Worm (Caenorhabditis elegans) whole organism, L4 larva: Measurements from ENCODE around the gene C49F5.13.

Experiments
- D1046.2 ChIP-seq: fragments of 200-800 bp; sonication (Bioruptor generic); IDR thresholded peaks from 2 replicates; pipeline ENCODE4 v1.3.6; 2022; ENCODE audit warnings: missing genetic modification characterization, missing compliant biosample characterization
- F26F4.8 ChIP-seq: fragments of 200-800 bp; sonication (Bioruptor generic); conservative IDR thresholded peaks from 2 replicates; pipeline ENCODE4 v1.3.6; 2022; ENCODE audit warnings: missing genetic modification characterization, missing compliant biosample characterization
- F37D6.2 ChIP-seq: sonication (generic microtip); optimal IDR thresholded peaks from 2 replicates; lab custom pipeline; 2016; ENCODE audit warnings: mild to moderate bottlenecking, missing genetic modification characterization, missing compliant biosample characterization
- Y48G9A.11 ChIP-seq: fragments of 200-800 bp; sonication (Bioruptor generic); IDR thresholded peaks from 2 replicates; pipeline ENCODE4 v1.3.6; 2022; ENCODE audit warnings: missing genetic modification reagents, missing genetic modification characterization, missing compliant biosample characterization
- aha-1 ChIP-seq: fragments of 150-350 bp; peaks from one replicate; lab custom pipeline; 2014; ENCODE audit warnings: missing biosample characterization, missing genetic modification characterization
- arid-1 ChIP-seq: fragments of 200-800 bp; sonication (Bioruptor generic); conservative IDR thresholded peaks from 2 replicates; pipeline ENCODE4 v1.3.6; 2022; ENCODE audit warnings: missing genetic modification reagents, missing genetic modification characterization, missing compliant biosample characterization
- ceh-44 ChIP-seq: fragments of 200-800 bp; sonication (Bioruptor generic); IDR thresholded peaks from 2 replicates; pipeline ENCODE4 v1.3.6; 2022; ENCODE audit warnings: missing genetic modification reagents, missing genetic modification characterization, missing compliant biosample characterization
- ctbp-1 ChIP-seq: fragments of 200-800 bp; sonication (Bioruptor generic); IDR thresholded peaks from 2 replicates; pipeline ENCODE4 v1.3.6; 2022; ENCODE audit warnings: missing genetic modification reagents, missing genetic modification characterization, missing compliant biosample characterization
- daf-16 ChIP-seq, 3 experiments: sonication (generic microtip); optimal IDR thresholded peaks; 2 replicates each; lab custom pipeline; 2016 to 2017; ENCODE audit warnings: missing genetic modification characterization in 3 of 3, missing genetic modification reagents in 3 of 3, mild to moderate bottlenecking in 2 of 3, missing compliant biosample characterization in 2 of 3, missing biosample characterization in 1 of 3, moderate library complexity in 1 of 3
- dmd-8 ChIP-seq: fragments of 200-800 bp; sonication (Bioruptor generic); IDR thresholded peaks from 2 replicates; pipeline ENCODE4 v1.3.6; 2022; ENCODE audit warnings: missing genetic modification characterization, missing compliant biosample characterization
- dpl-1 ChIP-seq: fragments of 150-350 bp; optimal IDR thresholded peaks from 2 replicates; lab custom pipeline; 2014; ENCODE audit warnings: missing biosample characterization, missing genetic modification reagents, missing genetic modification characterization
- dve-1 ChIP-seq: sonication (generic microtip); optimal IDR thresholded peaks from 2 replicates; lab custom pipeline; 2017; ENCODE audit warnings: antibody characterized with exemption, mild to moderate bottlenecking, missing genetic modification characterization, missing compliant biosample characterization; ENCODE audit not compliant: insufficient read depth
- egl-27 ChIP-seq: sonication (generic microtip); optimal IDR thresholded peaks from 3 replicates; lab custom pipeline; 2017; ENCODE audit warnings: missing biosample characterization, missing genetic modification reagents, missing genetic modification characterization
- egl-43 ChIP-seq: fragments of 200-800 bp; sonication (Bioruptor generic); IDR thresholded peaks from 2 replicates; pipeline ENCODE4 v1.3.6; 2022; ENCODE audit warnings: missing genetic modification reagents, missing genetic modification characterization, missing compliant biosample characterization
- fkh-10 ChIP-seq: fragments of 150-350 bp; optimal IDR thresholded peaks from 2 replicates; lab custom pipeline; 2014; ENCODE audit warnings: missing biosample characterization, missing genetic modification reagents, missing genetic modification characterization
- fos-1 ChIP-seq: fragments of 150-350 bp; optimal IDR thresholded peaks from 2 replicates; lab custom pipeline; 2014; ENCODE audit warnings: missing biosample characterization, missing genetic modification characterization
- hif-1 ChIP-seq, 2 experiments: sonication (generic microtip); optimal IDR thresholded peaks; 2 replicates each; lab custom pipeline; 2016 to 2017; ENCODE audit warnings: missing compliant biosample characterization in 2 of 2, missing genetic modification characterization in 2 of 2, missing genetic modification reagents in 2 of 2, missing genotype in 2 of 2, mild to moderate bottlenecking in 1 of 2
- hlh-30 ChIP-seq: sonication (generic microtip); optimal IDR thresholded peaks from 2 replicates; lab custom pipeline; 2017; ENCODE audit warnings: antibody characterized with exemption, mild to moderate bottlenecking, missing genetic modification characterization, missing compliant biosample characterization; ENCODE audit not compliant: insufficient read depth
- hmg-1.1 ChIP-seq: fragments of 200-800 bp; sonication (Bioruptor generic); IDR thresholded peaks from 2 replicates; pipeline ENCODE4 v1.3.6; 2022; ENCODE audit warnings: missing genetic modification reagents, missing genetic modification characterization, missing compliant biosample characterization
- lin-29 ChIP-seq: fragments of 200-800 bp; sonication (Bioruptor generic); IDR thresholded peaks from 2 replicates; pipeline ENCODE4 v1.3.6; 2022; ENCODE audit warnings: missing genetic modification reagents, missing genetic modification characterization, missing compliant biosample characterization
- lin-38 ChIP-seq: fragments of 200-800 bp; sonication (Bioruptor generic); IDR thresholded peaks from 2 replicates; pipeline ENCODE4 v1.3.6; 2022; ENCODE audit warnings: missing genetic modification reagents, missing genetic modification characterization, missing compliant biosample characterization
- lsy-2 ChIP-seq, 2 experiments: fragments of 150-350 bp in 1 of 2; sonication (generic microtip) in 1 of 2; optimal IDR thresholded peaks; 2 replicates each; lab custom pipeline; 2014 to 2017; ENCODE audit warnings: missing biosample characterization in 2 of 2, missing genetic modification characterization in 2 of 2
- mdt-29 ChIP-seq: fragments of 200-800 bp; sonication (Bioruptor generic); IDR thresholded peaks from 2 replicates; pipeline ENCODE4 v1.3.6; 2022; ENCODE audit warnings: missing genetic modification reagents, missing genetic modification characterization, missing compliant biosample characterization
- mxl-3 ChIP-seq: fragments of 200-800 bp; sonication (Bioruptor generic); optimal IDR thresholded peaks from 2 replicates; lab custom pipeline; 2018; ENCODE audit warnings: mild to moderate bottlenecking, missing genetic modification characterization, missing compliant biosample characterization
- nhr-237 ChIP-seq: sonication (generic microtip); optimal IDR thresholded peaks from 2 replicates; lab custom pipeline; 2017; ENCODE audit warnings: missing biosample characterization, missing genetic modification characterization
- nhr-41 ChIP-seq: fragments of 200-800 bp; sonication (Bioruptor generic); IDR thresholded peaks from 2 replicates; pipeline ENCODE4 v1.3.6; 2022; ENCODE audit warnings: missing genetic modification reagents, missing genetic modification characterization, missing compliant biosample characterization
- nhr-42 ChIP-seq: fragments of 200-800 bp; sonication (Bioruptor generic); IDR thresholded peaks from 2 replicates; pipeline ENCODE4 v1.3.6; 2022; ENCODE audit warnings: missing genetic modification characterization, missing compliant biosample characterization
- nhr-6 ChIP-seq: fragments of 150-350 bp; optimal IDR thresholded peaks from 2 replicates; lab custom pipeline; 2014; ENCODE audit warnings: missing biosample characterization, missing genetic modification characterization
- nhr-76 ChIP-seq: fragments of 150-350 bp; optimal IDR thresholded peaks from 2 replicates; lab custom pipeline; 2014; ENCODE audit warnings: missing biosample characterization, missing genetic modification characterization
- pha-4 ChIP-seq, 2 experiments: fragments of 150-350 bp in 1 of 2; fragments of 200-800 bp in 1 of 2; sonication (Bioruptor generic) in 1 of 2; IDR thresholded peaks in 1 of 2; optimal IDR thresholded peaks in 1 of 2; 2 replicates each; pipeline versions ENCODE4 v1.3.6 to Lab custom; 2014 to 2022; ENCODE audit warnings: missing genetic modification characterization in 2 of 2, missing genetic modification reagents in 2 of 2, missing biosample characterization in 1 of 2, missing compliant biosample characterization in 1 of 2
- php-3 ChIP-seq: fragments of 200-800 bp; sonication (Bioruptor generic); IDR thresholded peaks from 2 replicates; pipeline ENCODE4 v1.3.6; 2022; ENCODE audit warnings: missing genetic modification reagents, missing genetic modification characterization, missing compliant biosample characterization
- rbr-2 ChIP-seq: sonication (generic microtip); optimal IDR thresholded peaks from 2 replicates; lab custom pipeline; 2016; ENCODE audit warnings: missing genotype, missing genetic modification characterization, missing compliant biosample characterization
- snpc-4 ChIP-seq: fragments of 150-350 bp; optimal IDR thresholded peaks from 2 replicates; lab custom pipeline; 2014; ENCODE audit warnings: missing biosample characterization, missing genetic modification characterization
- unc-130 ChIP-seq: sonication (generic microtip); optimal IDR thresholded peaks from 2 replicates; lab custom pipeline; 2016; ENCODE audit warnings: missing genetic modification reagents, missing genetic modification characterization, missing compliant biosample characterization
- unc-62 ChIP-seq, 3 experiments: fragments of 150-350 bp in 1 of 3; sonication (generic microtip); optimal IDR thresholded peaks in 2 of 3; peaks in 1 of 3; 1 replicate in 1 of 3; 2 replicates in 2 of 3; lab custom pipeline; 2014 to 2017; ENCODE audit warnings: missing biosample characterization in 3 of 3, missing genetic modification characterization in 3 of 3, missing genetic modification reagents in 3 of 3, missing genotype in 1 of 3
- vab-7 ChIP-seq: fragments of 200-800 bp; sonication (Bioruptor generic); IDR thresholded peaks from 2 replicates; pipeline ENCODE4 v1.3.6; 2022; ENCODE audit warnings: missing genetic modification reagents, missing genetic modification characterization, missing compliant biosample characterization
- zfp-2 ChIP-seq: sonication (generic microtip); optimal IDR thresholded peaks from 2 replicates; lab custom pipeline; 2016; ENCODE audit warnings: mild to moderate bottlenecking, missing genetic modification characterization, missing compliant biosample characterization
- ztf-11 ChIP-seq: fragments of 150-350 bp; optimal IDR thresholded peaks from 2 replicates; lab custom pipeline; 2014; ENCODE audit warnings: missing biosample characterization, missing genetic modification characterization
- ztf-7 ChIP-seq: fragments of 150-350 bp; optimal IDR thresholded peaks from 2 replicates; lab custom pipeline; 2014; ENCODE audit warnings: missing biosample characterization, missing genetic modification characterization

C49F5.13 gene

DNA sequence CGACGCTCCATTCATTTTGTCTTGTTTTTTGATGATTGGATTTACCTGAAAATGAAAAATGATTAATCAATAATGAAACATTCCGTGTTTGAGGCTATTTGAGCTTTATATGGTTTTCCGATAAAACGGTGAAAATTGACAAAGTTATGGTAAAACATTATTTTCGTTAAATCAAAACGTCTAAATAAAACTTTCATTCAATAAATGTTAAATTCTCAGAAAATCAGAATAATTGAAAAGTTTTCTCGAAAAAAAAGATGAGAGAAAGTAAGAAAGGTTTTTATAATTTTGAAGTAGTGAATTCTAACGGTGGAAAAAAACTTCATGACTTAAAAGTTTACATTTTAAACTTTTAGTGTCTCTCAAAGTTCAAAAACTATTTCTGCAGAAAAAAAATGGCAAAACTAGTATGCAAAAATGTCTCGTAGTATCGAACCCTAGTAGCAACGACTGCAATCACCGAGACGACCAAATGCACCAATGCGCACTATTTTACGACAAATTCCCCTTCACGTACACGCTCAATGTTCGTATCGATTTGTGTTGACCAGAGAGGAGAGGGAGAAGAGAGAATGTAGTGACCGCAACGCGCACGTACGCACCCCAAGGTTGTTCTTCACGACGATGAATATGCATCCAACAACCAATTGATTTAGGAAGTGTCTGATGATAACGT lies 14.3 kb upstream of the C49F5.13 start, which contains the start of gene nfya-1 (continued):
- TF ChIP-seq mxl-3 (peak; percentile 35), vab-7 (no peak), aha-1 (peak; percentile 99), fos-1 (tag; lab: Kevin White, UChicago) (no peak), lsy-2 (tag; optimal IDR thresholded peaks at IDR 0.05; lab: Kevin White, UChicago) (no peak), ctbp-1 (GFP tag; lab: Robert Waterston, UW) (no peak), hlh-30 (tag; lab: Kevin White, UChicago) (peak; percentile 67), arid-1 (GFP tag; lab: Robert Waterston, UW) (no peak), rbr-2 (tag; lab: Kevin White, UChicago) (peak; percentile 45), nhr-6 (tag; lab: Kevin White, UChicago) (peak; percentile 36), hif-1 (tag; optimal IDR thresholded peaks at IDR 0.05; lab: Kevin White, UChicago) (peak; percentile 19 to 98), hmg-1.1 (peak; percentile 76)

DNA sequence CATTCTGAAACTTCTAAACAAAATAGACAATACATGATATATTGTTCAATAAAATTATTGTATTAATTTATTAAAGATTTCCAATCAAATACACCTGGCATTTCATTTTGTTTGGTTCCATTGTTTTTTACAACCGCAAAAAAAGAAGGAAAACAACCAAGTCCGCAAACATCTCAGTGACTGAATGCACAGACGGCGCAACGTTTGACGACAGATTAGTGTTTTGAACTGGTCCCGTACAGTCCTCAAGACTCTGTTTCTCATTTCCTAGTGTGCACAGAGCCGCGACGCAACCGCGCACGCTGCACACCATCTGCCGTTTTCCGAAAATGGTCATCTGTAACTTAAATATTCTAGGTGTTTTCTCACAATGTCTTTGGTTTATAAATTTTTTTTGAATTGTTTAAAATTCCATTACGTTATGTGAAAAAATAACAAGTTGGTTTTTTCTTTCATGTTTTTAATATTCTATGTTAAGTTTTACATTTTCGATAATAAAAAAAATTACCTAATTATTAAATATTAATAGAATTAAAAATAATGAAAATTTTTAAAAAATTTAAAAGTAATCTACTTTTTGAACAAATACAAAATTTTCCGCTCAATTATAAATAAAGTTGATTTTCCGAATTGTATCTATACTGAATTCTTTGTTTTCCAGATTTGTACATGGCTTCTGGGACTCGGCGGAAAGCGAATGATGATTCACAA lies 12.9 kb upstream of the C49F5.13 start, which contains the start of gene lsd-1:
TSS of gene lsd-1 (plus strand) at position 661 of the 711 bp plus-strand sequence.
- TF ChIP-seq daf-16 (GFP tag; optimal IDR thresholded peaks at IDR 0.05; lab: Kevin White, UChicago) (no peak), daf-16 (tag; optimal IDR thresholded peaks at IDR 0.05; lab: Kevin White, UChicago) (peak; percentile 39), dve-1 (tag; lab: Kevin White, UChicago) (peak; percentile 42), dpl-1 (GFP tag; lab: Kevin White, UChicago) (no peak), unc-62 (GFP tag; optimal IDR thresholded peaks at IDR 0.05 in 1 of 2; lab: Kevin White, UChicago) (peak in 1 of 2 experiments; percentile 76), unc-62 (tag; optimal IDR thresholded peaks at IDR 0.05; lab: Kevin White, UChicago) (no peak), nhr-41 (no peak), nhr-237 (tag; lab: Kevin White, UChicago) (no peak), pha-4 (GFP tag; IDR thresholded peaks at IDR 0.05; lab: Robert Waterston, UW) (no peak), pha-4 (tag; optimal IDR thresholded peaks at IDR 0.05; lab: Kevin White, UChicago) (no peak), vab-7 (no peak), zfp-2 (tag; lab: Kevin White, UChicago) (no peak), mdt-29 (GFP tag; lab: Robert Waterston, UW) (no peak), fkh-10 (no peak), F37D6.2 (tag; lab: Kevin White, UChicago) (no peak), ctbp-1 (GFP tag; lab: Robert Waterston, UW) (no peak), aha-1 (no peak), F26F4.8 (GFP tag; lab: Robert Waterston, UW) (no peak), egl-43 (GFP tag; lab: Robert Waterston, UW) (no peak), ceh-44 (GFP tag; lab: Robert Waterston, UW) (no peak), nhr-76 (no peak), arid-1 (GFP tag; lab: Robert Waterston, UW) (no peak), nhr-42 (GFP tag; lab: Robert Waterston, UW) (no peak), ztf-11 (tag; lab: Kevin White, UChicago) (no peak), lin-38 (GFP tag; lab: Robert Waterston, UW) (no peak), Y48G9A.11 (GFP tag; lab: Robert Waterston, UW) (no peak), dmd-8 (GFP tag; lab: Robert Waterston, UW) (no peak), lin-29 (GFP tag; lab: Robert Waterston, UW) (no peak), unc-130 (GFP tag; lab: Kevin White, UChicago) (no peak), hif-1 (tag; optimal IDR thresholded peaks at IDR 0.05; lab: Kevin White, UChicago) (no peak), D1046.2 (GFP tag; lab: Robert Waterston, UW) (no peak), rbr-2 (tag; lab: Kevin White, UChicago) (peak; percentile 28), ztf-7 (tag; lab: Kevin White, UChicago) (no peak), egl-27 (tag; lab: Kevin White, UChicago) (no peak), snpc-4 (tag; lab: Kevin White, UChicago) (no peak), php-3 (GFP tag; lab: Robert Waterston, UW) (no peak)
